Fruit fly (Drosophila melanogaster) whole organism, embryonic: ENCODE measurements around the gene AGO2.

ENCODE experiments used
- Atf-2 ChIP-seq: fragments of 200-800 bp; sonication (Bioruptor generic); optimal IDR thresholded peaks from 2 replicates; lab custom pipeline; 2016; ENCODE audit warnings: missing biosample characterization, missing genetic modification characterization
- Awh ChIP-seq: fragments of 200-800 bp; sonication (Bioruptor generic); IDR thresholded peaks from 2 replicates; pipeline ENCODE4, ENCODE4 v1.3.6; 2022; ENCODE audit warnings: missing biosample characterization, missing genetic modification characterization
- Bteb2 ChIP-seq: fragments of 200-800 bp; sonication (Bioruptor generic); optimal IDR thresholded peaks from 2 replicates; lab custom pipeline; 2016; ENCODE audit warnings: missing biosample characterization, missing genetic modification characterization
- CG10462 ChIP-seq: fragments of 200-800 bp; sonication (Bioruptor generic); optimal IDR thresholded peaks from 2 replicates; lab custom pipeline; 2016; ENCODE audit warnings: missing biosample characterization, missing genetic modification characterization
- CG11723 ChIP-seq: fragments of 200-800 bp; sonication (Bioruptor generic); optimal IDR thresholded peaks from 2 replicates; lab custom pipeline; 2017; ENCODE audit warnings: missing biosample characterization, mild to moderate bottlenecking, missing genetic modification characterization
- CG1233 ChIP-seq: fragments of 200-800 bp; sonication (Bioruptor generic); optimal IDR thresholded peaks from 4 replicates; lab custom pipeline; 2018; ENCODE audit warnings: missing biosample characterization, mild to moderate bottlenecking, missing genetic modification characterization
- CG13123 ChIP-seq: fragments of 200-800 bp; sonication (Bioruptor generic); optimal IDR thresholded peaks from 2 replicates; lab custom pipeline; 2016; ENCODE audit warnings: missing biosample characterization, missing genetic modification characterization
- CG14667 ChIP-seq: fragments of 200-800 bp; sonication (Bioruptor generic); IDR thresholded peaks from 2 replicates; pipeline ENCODE4 v1.3.6; 2022; ENCODE audit warnings: missing biosample characterization, missing genetic modification characterization
- CG16779 ChIP-seq: fragments of 200-800 bp; sonication (Bioruptor generic); IDR thresholded peaks from 2 replicates; pipeline ENCODE4 v1.3.6; 2022; ENCODE audit warnings: missing biosample characterization, missing genetic modification characterization
- CG16815 ChIP-seq: fragments of 200-800 bp; sonication (Bioruptor generic); optimal IDR thresholded peaks from 3 replicates; lab custom pipeline; 2017; ENCODE audit warnings: missing biosample characterization, mild to moderate bottlenecking, missing genetic modification characterization
- CG1832 ChIP-seq: fragments of 200-800 bp; sonication (Bioruptor generic); optimal IDR thresholded peaks from 2 replicates; lab custom pipeline; 2017; ENCODE audit warnings: missing biosample characterization, mild to moderate bottlenecking, missing genetic modification characterization, inconsistent platforms
- CG2129 ChIP-seq: fragments of 200-800 bp; sonication (Bioruptor generic); IDR thresholded peaks from 2 replicates; pipeline ENCODE4 v1.3.6; 2022; ENCODE audit warnings: missing biosample characterization, missing genetic modification characterization; ENCODE audit not compliant: partially characterized antibody
- CG32532 ChIP-seq: fragments of 200-800 bp; sonication (Bioruptor generic); IDR thresholded peaks from 2 replicates; pipeline ENCODE4 v1.3.6; 2022; ENCODE audit warnings: missing biosample characterization, missing genetic modification characterization
- CG32767 ChIP-seq: fragments of 200-800 bp; sonication (Bioruptor generic); IDR thresholded peaks from 2 replicates; pipeline ENCODE4 v1.3.6; 2022; ENCODE audit warnings: missing biosample characterization, missing genetic modification characterization
- CG4424 ChIP-seq: fragments of 200-800 bp; sonication (Bioruptor generic); optimal IDR thresholded peaks from 3 replicates; lab custom pipeline; 2016; ENCODE audit warnings: missing biosample characterization, missing genetic modification characterization
- CG6791 ChIP-seq: fragments of 200-800 bp; sonication (Bioruptor generic); IDR thresholded peaks from 3 replicates; pipeline ENCODE4 v1.3.6; 2022; ENCODE audit warnings: missing biosample characterization, missing genetic modification characterization; ENCODE audit not compliant: partially characterized antibody
- CG8924 ChIP-seq: fragments of 200-800 bp; optimal IDR thresholded peaks from 3 replicates; lab custom pipeline; 2019; ENCODE audit warnings: missing biosample characterization, mild to moderate bottlenecking, missing genetic modification characterization, moderate library complexity
- D19B ChIP-seq: fragments of 200-800 bp; sonication (Bioruptor generic); optimal IDR thresholded peaks from 2 replicates; lab custom pipeline; 2017; ENCODE audit warnings: missing biosample characterization, mild to moderate bottlenecking, missing genetic modification characterization
- Dref ChIP-seq: fragments of 200-800 bp; sonication (Bioruptor generic); IDR thresholded peaks from 2 replicates; pipeline ENCODE4 v1.3.6; 2022; ENCODE audit warnings: missing biosample characterization, missing genetic modification characterization
- E2f1 ChIP-seq: fragments of 200-800 bp; sonication (Bioruptor generic); IDR thresholded peaks from 2 replicates; pipeline ENCODE4 v1.3.6; 2022; ENCODE audit warnings: missing biosample characterization, missing genetic modification characterization
- H2.0 ChIP-seq: fragments of 200-800 bp; sonication (Bioruptor generic); IDR thresholded peaks from 2 replicates; pipeline ENCODE4 v1.3.6; 2022; ENCODE audit warnings: missing biosample characterization, missing genetic modification characterization
- HLH3B ChIP-seq: fragments of 200-800 bp; sonication (Bioruptor generic); IDR thresholded peaks from 2 replicates; pipeline ENCODE4 v1.3.6; 2022; ENCODE audit warnings: missing biosample characterization, missing genetic modification characterization
- Lim3 ChIP-seq: fragments of 200-800 bp; sonication (Bioruptor generic); IDR thresholded peaks from 2 replicates; pipeline ENCODE4 v1.3.6; 2022; ENCODE audit warnings: missing biosample characterization, missing genetic modification characterization
- Lpt ChIP-seq: fragments of >200 bp; optimal IDR thresholded peaks from 2 replicates; lab custom pipeline; 2018; ENCODE audit warnings: missing biosample characterization, missing genetic modification characterization
- Mad ChIP-seq: fragments of 200-800 bp; sonication (Bioruptor generic); optimal IDR thresholded peaks from 2 replicates; lab custom pipeline; 2016; ENCODE audit warnings: missing biosample characterization, missing genetic modification characterization
- Sry-δ ChIP-seq: fragments of 200-800 bp; sonication (Bioruptor generic); optimal IDR thresholded peaks from 2 replicates; lab custom pipeline; 2016; ENCODE audit warnings: missing biosample characterization, missing genetic modification characterization
- Stat92E ChIP-seq, 3 experiments: fragments of >200 bp in 2 of 3; fragments of 200-800 bp in 1 of 3; sonication (Bioruptor generic) in 1 of 3; optimal IDR thresholded peaks; 2 replicates each; lab custom pipeline; 2017 to 2019; ENCODE audit warnings: missing biosample characterization in 3 of 3, missing genetic modification characterization in 3 of 3, mild to moderate bottlenecking in 1 of 3, moderate library complexity in 1 of 3
- al ChIP-seq: fragments of 200-800 bp; sonication (Bioruptor generic); IDR thresholded peaks from 2 replicates; pipeline ENCODE4 v1.3.6; 2022; ENCODE audit warnings: missing biosample characterization, missing genetic modification characterization
- amos ChIP-seq: fragments of 200-800 bp; sonication (Bioruptor generic); IDR thresholded peaks from 2 replicates; pipeline ENCODE4 v1.3.6; 2022; ENCODE audit warnings: missing biosample characterization, missing genetic modification characterization; ENCODE audit not compliant: partially characterized antibody
- bbx ChIP-seq: fragments of 200-800 bp; sonication (Bioruptor generic); IDR thresholded peaks from 2 replicates; pipeline ENCODE4 v1.3.6; 2022; ENCODE audit warnings: missing biosample characterization, missing genetic modification characterization; ENCODE audit not compliant: partially characterized antibody
- crc ChIP-seq: fragments of 200-800 bp; sonication (Bioruptor generic); optimal IDR thresholded peaks from 2 replicates; lab custom pipeline; 2016; ENCODE audit warnings: missing biosample characterization, missing genetic modification characterization
- disco-r ChIP-seq: fragments of 200-800 bp; sonication (Bioruptor generic); optimal IDR thresholded peaks from 2 replicates; lab custom pipeline; 2016; ENCODE audit warnings: missing biosample characterization, missing genetic modification characterization
- her ChIP-seq: fragments of 200-800 bp; sonication (Bioruptor generic); optimal IDR thresholded peaks from 2 replicates; lab custom pipeline; 2016; ENCODE audit warnings: missing biosample characterization, missing genetic modification characterization
- hth ChIP-seq: fragments of >200 bp; optimal IDR thresholded peaks from 2 replicates; lab custom pipeline; 2017; ENCODE audit warnings: inconsistent platforms
- kni ChIP-seq: fragments of 200-800 bp; sonication (Bioruptor generic); optimal IDR thresholded peaks from 3 replicates; lab custom pipeline; 2017; ENCODE audit warnings: mild to moderate bottlenecking, missing biosample characterization, missing genetic modification reagents, missing genetic modification characterization
- oc ChIP-seq: fragments of 200-800 bp; sonication (Bioruptor generic); optimal IDR thresholded peaks from 2 replicates; lab custom pipeline; 2018; ENCODE audit warnings: missing biosample characterization, mild to moderate bottlenecking, missing genetic modification characterization, moderate library complexity
- onecut ChIP-seq: fragments of 200-800 bp; sonication (Bioruptor generic); IDR thresholded peaks from 2 replicates; pipeline ENCODE4 v1.3.6; 2022; ENCODE audit warnings: missing biosample characterization, missing genetic modification characterization
- otp ChIP-seq: fragments of 200-800 bp; sonication (Bioruptor generic); IDR thresholded peaks from 3 replicates; pipeline ENCODE4, ENCODE4 v1.3.6; 2022; ENCODE audit warnings: missing biosample characterization, missing genetic modification characterization
- phol ChIP-seq: fragments of 200-800 bp; sonication (Bioruptor generic); optimal IDR thresholded peaks from 3 replicates; lab custom pipeline; 2018; ENCODE audit warnings: missing biosample characterization, mild to moderate bottlenecking, missing genetic modification characterization, moderate library complexity
- pum ChIP-seq: fragments of 200-800 bp; sonication (Bioruptor generic); optimal IDR thresholded peaks from 2 replicates; lab custom pipeline; 2016; ENCODE audit warnings: missing biosample characterization, missing genetic modification characterization
- pzg ChIP-seq: fragments of 200-800 bp; sonication (Bioruptor generic); optimal IDR thresholded peaks from 3 replicates; lab custom pipeline; 2018; ENCODE audit warnings: missing biosample characterization, mild to moderate bottlenecking, missing genetic modification characterization, moderate library complexity
- row ChIP-seq: fragments of 200-800 bp; sonication (Bioruptor generic); IDR thresholded peaks from 3 replicates; pipeline ENCODE4 v1.3.6; 2022; ENCODE audit warnings: missing biosample characterization, missing genetic modification characterization
- scrt ChIP-seq: fragments of 200-800 bp; sonication (Bioruptor generic); optimal IDR thresholded peaks from 2 replicates; lab custom pipeline; 2018; ENCODE audit warnings: missing biosample characterization, mild to moderate bottlenecking, missing genetic modification characterization, moderate library complexity
- sima ChIP-seq: fragments of 200-800 bp; sonication (Bioruptor generic); optimal IDR thresholded peaks from 2 replicates; lab custom pipeline; 2016; ENCODE audit warnings: missing biosample characterization, missing genetic modification characterization
- ssp ChIP-seq: fragments of 200-800 bp; sonication (Bioruptor generic); IDR thresholded peaks from 2 replicates; pipeline ENCODE4 v1.3.6; 2022; ENCODE audit warnings: missing biosample characterization, missing genetic modification characterization
- tap ChIP-seq: fragments of 200-800 bp; optimal IDR thresholded peaks from 3 replicates; lab custom pipeline; 2019; ENCODE audit warnings: missing biosample characterization, mild to moderate bottlenecking, missing genetic modification characterization, moderate library complexity
- tll ChIP-seq, 2 experiments: fragments of 200-800 bp in 1 of 2; fragments of >200 bp in 1 of 2; sonication (Bioruptor generic) in 1 of 2; optimal IDR thresholded peaks; 2 replicates each; lab custom pipeline; 2017 to 2019; ENCODE audit warnings: missing biosample characterization in 2 of 2, missing genetic modification characterization in 2 of 2, mild to moderate bottlenecking in 1 of 2, moderate library complexity in 1 of 2
- tx ChIP-seq: fragments of 200-800 bp; sonication (Bioruptor generic); optimal IDR thresholded peaks from 2 replicates; lab custom pipeline; 2016; ENCODE audit warnings: missing biosample characterization, missing genetic modification characterization
- zen ChIP-seq: fragments of 200-800 bp; sonication (Bioruptor generic); optimal IDR thresholded peaks from 3 replicates; lab custom pipeline; 2018; ENCODE audit warnings: missing biosample characterization, mild to moderate bottlenecking, missing genetic modification characterization, moderate library complexity
- zen2 ChIP-seq: fragments of 200-800 bp; sonication (Bioruptor generic); IDR thresholded peaks from 3 replicates; pipeline ENCODE4 v1.3.6; 2022; ENCODE audit warnings: missing biosample characterization, missing genetic modification characterization; ENCODE audit not compliant: partially characterized antibody

Gene AGO2

DNA sequence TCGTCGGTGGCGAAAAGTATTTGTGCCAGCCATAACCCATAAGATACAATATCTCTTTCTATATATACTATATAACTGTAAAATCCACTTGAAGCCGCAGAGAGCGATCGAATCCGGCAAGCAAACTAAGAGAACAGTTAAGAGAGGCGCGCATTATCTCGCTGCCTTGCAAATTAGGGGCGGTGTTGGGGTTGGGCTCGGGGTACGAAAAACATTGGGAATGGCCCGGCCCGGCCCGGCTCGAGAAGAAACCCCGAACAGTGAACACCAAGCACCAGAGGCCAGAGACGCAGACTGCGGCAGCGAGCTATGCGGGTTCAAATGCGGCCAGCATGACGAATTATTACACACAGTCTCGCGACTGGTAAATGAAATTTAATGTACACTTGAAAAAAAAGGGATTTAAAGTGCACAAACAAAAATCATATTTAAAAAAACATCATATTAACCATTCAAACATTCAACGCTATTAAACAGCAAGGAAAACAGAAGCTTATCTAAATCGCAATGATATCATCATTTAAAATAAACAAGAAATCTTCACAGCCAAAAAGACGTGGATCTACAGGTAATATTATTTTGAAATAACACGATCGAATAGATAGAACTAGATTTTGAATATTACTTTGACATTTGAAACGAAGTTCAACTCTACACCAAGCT, 21.4 kb upstream of the AGO2 start (continued):
- TF ChIP-seq her (GFP tag; lab: Kevin White, UChicago) (no peak), otp (GFP tag; lab: Robert Waterston, UW) (0 out of 3 replicates have a peak, but pooled peaks have one; percentile 43), zen2 (GFP tag; lab: Robert Waterston, UW) (no peak), Dref (no peak), crc (GFP tag; lab: Kevin White, UChicago) (no peak), CG16815 (GFP tag; lab: Kevin White, UChicago) (no peak), Bteb2 (GFP tag; lab: Kevin White, UChicago) (no peak), bbx (no peak), D19B (GFP tag; lab: Kevin White, UChicago) (no peak), HLH3B (GFP tag; lab: Robert Waterston, UW) (no peak; the same call in 1 of the 2 replicates), CG13123 (GFP tag; lab: Kevin White, UChicago) (no peak), Sry-δ (GFP tag; lab: Kevin White, UChicago) (no peak), row (GFP tag; lab: Robert Waterston, UW) (peak; percentile 48), hth (lab: Kevin White, UChicago) (no peak), CG1233 (GFP tag; lab: Kevin White, UChicago) (peak; percentile 19), phol (peak; percentile 74), sima (GFP tag; lab: Kevin White, UChicago) (no peak), scrt (GFP tag; lab: Kevin White, UChicago) (no peak), CG14667 (no peak), H2.0 (peak; percentile 55; the same call in 1 of the 2 replicates), ssp (GFP tag; lab: Robert Waterston, UW) (no peak), CG11723 (GFP tag; lab: Kevin White, UChicago) (no peak), amos (GFP tag; lab: Robert Waterston, UW) (no peak), oc (peak; percentile 16), Stat92E (GFP tag; optimal IDR thresholded peaks at IDR 0.05; lab: Kevin White, UChicago) (no peak), tx (GFP tag; lab: Kevin White, UChicago) (no peak), al (GFP tag; lab: Robert Waterston, UW) (peak; percentile 35; the same call in 1 of the 2 replicates), Lpt (GFP tag; lab: Kevin White, UChicago) (no peak), Atf-2 (peak; percentile 16), tll (GFP tag; optimal IDR thresholded peaks at IDR 0.05; lab: Kevin White, UChicago) (no peak), E2f1 (no peak), CG1832 (GFP tag; lab: Kevin White, UChicago) (no peak), CG6791 (no peak), CG4424 (GFP tag; lab: Kevin White, UChicago) (peak; percentile 63), pum (GFP tag; lab: Kevin White, UChicago) (no peak), zen (tag; lab: Kevin White, UChicago) (no peak), CG8924 (peak; percentile 17), CG32767 (no peak), CG16779 (GFP tag; lab: Robert Waterston, UW) (no peak), tap (tag; lab: Kevin White, UChicago) (no peak), CG32532 (GFP tag; lab: Robert Waterston, UW) (peak; percentile 58), disco-r (GFP tag; lab: Kevin White, UChicago) (no peak), pzg (GFP tag; lab: Kevin White, UChicago) (no peak), onecut (GFP tag; lab: Robert Waterston, UW) (peak; percentile 23; the same call in 1 of the 2 replicates), Lim3 (GFP tag; lab: Robert Waterston, UW) (no peak), Awh (GFP tag; lab: Robert Waterston, UW) (0 out of 2 replicates have a peak, but pooled peaks have one; percentile 41), CG10462 (no peak), kni (GFP tag; lab: Kevin White, UChicago) (peak; percentile 27), Mad (GFP tag; lab: Kevin White, UChicago) (no peak), CG2129 (GFP tag; lab: Robert Waterston, UW) (no peak)
